Fruit fly (Drosophila melanogaster) whole organism, embryonic: ENCODE results near the gene Tcs6.

Experiments used
- Abd-B ChIP-seq: fragments of 200-800 bp; sonication (Bioruptor generic); optimal IDR thresholded peaks from 2 replicates; lab custom pipeline; 2018; ENCODE audit warnings: missing biosample characterization, mild to moderate bottlenecking, missing genetic modification characterization, moderate library complexity
- CG1024 ChIP-seq: fragments of 200-800 bp; sonication (Bioruptor generic); IDR thresholded peaks from 2 replicates; pipeline ENCODE4 v1.3.6; 2022; ENCODE audit warnings: missing biosample characterization, missing genetic modification characterization
- CG10959 ChIP-seq: fragments of 200-800 bp; sonication (Bioruptor generic); IDR thresholded peaks from 2 replicates; pipeline ENCODE4 v1.3.6; 2022; ENCODE audit warnings: missing biosample characterization, missing genetic modification characterization
- CG11247 ChIP-seq: fragments of 200-800 bp; sonication (Bioruptor generic); IDR thresholded peaks from 2 replicates; pipeline ENCODE4 v1.3.6; 2022; ENCODE audit warnings: missing biosample characterization, missing genetic modification characterization
- CG11398 ChIP-seq: fragments of 200-800 bp; sonication (Bioruptor generic); optimal IDR thresholded peaks from 2 replicates; lab custom pipeline; 2016; ENCODE audit warnings: missing biosample characterization, missing genetic modification characterization
- CG12104 ChIP-seq: fragments of 200-800 bp; sonication (Bioruptor generic); optimal IDR thresholded peaks from 3 replicates; lab custom pipeline; 2016; ENCODE audit warnings: missing biosample characterization, missing genetic modification characterization
- CG12155 ChIP-seq: fragments of 200-800 bp; sonication (Bioruptor generic); optimal IDR thresholded peaks from 3 replicates; lab custom pipeline; 2016; ENCODE audit warnings: missing biosample characterization, missing genetic modification characterization
- CG12391 ChIP-seq: fragments of 200-800 bp; sonication (Bioruptor generic); optimal IDR thresholded peaks from 3 replicates; lab custom pipeline; 2018; ENCODE audit warnings: missing biosample characterization, mild to moderate bottlenecking, missing genetic modification characterization, moderate library complexity
- CG12942 ChIP-seq: fragments of 200-800 bp; sonication (Bioruptor generic); optimal IDR thresholded peaks from 3 replicates; lab custom pipeline; 2016; ENCODE audit warnings: missing biosample characterization, missing genetic modification characterization
- CG14014 ChIP-seq: fragments of 200-800 bp; sonication (Bioruptor generic); IDR thresholded peaks from 2 replicates; pipeline ENCODE4 v1.3.6; 2022; ENCODE audit warnings: missing biosample characterization, missing genetic modification characterization
- CG14965 ChIP-seq: fragments of 200-800 bp; sonication (Bioruptor generic); optimal IDR thresholded peaks from 2 replicates; lab custom pipeline; 2016; ENCODE audit warnings: missing biosample characterization, missing genetic modification characterization, borderline replicate concordance
- CG15011 ChIP-seq: fragments of 200-800 bp; sonication (Bioruptor generic); optimal IDR thresholded peaks from 3 replicates; lab custom pipeline; 2018; ENCODE audit warnings: missing biosample characterization, mild to moderate bottlenecking, missing genetic modification characterization
- CG16813 ChIP-seq: fragments of 200-800 bp; sonication (Bioruptor generic); IDR thresholded peaks from 3 replicates; pipeline ENCODE4 v1.3.6; 2022; ENCODE audit warnings: missing biosample characterization, missing genetic modification characterization; ENCODE audit not compliant: partially characterized antibody
- CG17186 ChIP-seq: fragments of 200-800 bp; sonication (Bioruptor generic); optimal IDR thresholded peaks from 3 replicates; lab custom pipeline; 2017; ENCODE audit warnings: missing biosample characterization, missing genetic modification reagents, missing genetic modification characterization
- CG17328 ChIP-seq: fragments of 200-800 bp; sonication (Bioruptor generic); IDR thresholded peaks from 2 replicates; pipeline ENCODE4 v1.3.6; 2022; ENCODE audit warnings: missing biosample characterization, missing genetic modification characterization
- CG17385 ChIP-seq: fragments of 200-800 bp; sonication (Bioruptor generic); optimal IDR thresholded peaks from 3 replicates; lab custom pipeline; 2018; ENCODE audit warnings: missing biosample characterization, mild to moderate bottlenecking, missing genetic modification characterization
- CG2116 ChIP-seq: fragments of 200-800 bp; sonication (Bioruptor generic); optimal IDR thresholded peaks from 3 replicates; lab custom pipeline; 2018; ENCODE audit warnings: missing biosample characterization, mild to moderate bottlenecking, missing genetic modification characterization
- CG2120 ChIP-seq: fragments of 200-800 bp; sonication (Bioruptor generic); optimal IDR thresholded peaks from 3 replicates; lab custom pipeline; 2016; ENCODE audit warnings: missing biosample characterization, missing genetic modification characterization
- CG2678 ChIP-seq: fragments of 200-800 bp; sonication (Bioruptor generic); optimal IDR thresholded peaks from 3 replicates; lab custom pipeline; 2019; ENCODE audit warnings: missing biosample characterization, mild to moderate bottlenecking, missing genetic modification characterization, moderate library complexity
- CG8281 ChIP-seq: fragments of 200-800 bp; sonication (Bioruptor generic); optimal IDR thresholded peaks from 2 replicates; lab custom pipeline; 2018; ENCODE audit warnings: missing biosample characterization, mild to moderate bottlenecking, missing genetic modification characterization, moderate library complexity
- CG9609 ChIP-seq: fragments of 200-800 bp; sonication (Bioruptor generic); optimal IDR thresholded peaks from 3 replicates; lab custom pipeline; 2016; ENCODE audit warnings: missing biosample characterization, missing genetic modification characterization
- CG9876 ChIP-seq: fragments of 200-800 bp; sonication (Bioruptor generic); optimal IDR thresholded peaks from 2 replicates; lab custom pipeline; 2016; ENCODE audit warnings: missing biosample characterization, missing genetic modification characterization
- CG9932 ChIP-seq: fragments of 200-800 bp; sonication (Bioruptor generic); IDR thresholded peaks from 2 replicates; pipeline ENCODE4 v1.3.6; 2022; ENCODE audit warnings: missing biosample characterization, missing genetic modification characterization
- ERR ChIP-seq: fragments of 200-800 bp; sonication (Bioruptor generic); optimal IDR thresholded peaks from 2 replicates; lab custom pipeline; 2016; ENCODE audit warnings: missing biosample characterization, missing genetic modification characterization
- Fer3 ChIP-seq: fragments of 200-800 bp; sonication (Bioruptor generic); optimal IDR thresholded peaks from 2 replicates; lab custom pipeline; 2018; ENCODE audit warnings: missing biosample characterization, mild to moderate bottlenecking, missing genetic modification characterization, moderate library complexity
- Gsc ChIP-seq: fragments of 200-800 bp; sonication (Bioruptor generic); IDR thresholded peaks from 2 replicates; pipeline ENCODE4 v1.3.6; 2022; ENCODE audit warnings: missing biosample characterization, missing genetic modification characterization
- Hr51 ChIP-seq, 2 experiments: fragments of 200-800 bp; sonication (Bioruptor generic); optimal IDR thresholded peaks; 2 replicates in 1 of 2; 3 replicates in 1 of 2; lab custom pipeline; 2016 to 2018; ENCODE audit warnings: missing biosample characterization in 2 of 2, missing genetic modification characterization in 2 of 2, mild to moderate bottlenecking in 1 of 2, moderate library complexity in 1 of 2
- Mad ChIP-seq: fragments of 200-800 bp; sonication (Bioruptor generic); optimal IDR thresholded peaks from 2 replicates; lab custom pipeline; 2016; ENCODE audit warnings: missing biosample characterization, missing genetic modification characterization
- NK7.1 ChIP-seq: fragments of 200-800 bp; sonication (Bioruptor generic); optimal IDR thresholded peaks from 3 replicates; lab custom pipeline; 2016; ENCODE audit warnings: missing biosample characterization, missing genetic modification characterization
- NfI ChIP-seq: fragments of 200-800 bp; sonication (Bioruptor generic); optimal IDR thresholded peaks from 3 replicates; lab custom pipeline; 2018; ENCODE audit warnings: missing biosample characterization, mild to moderate bottlenecking, missing genetic modification characterization, moderate library complexity
- YL-1 ChIP-seq: fragments of 200-800 bp; sonication (Bioruptor generic); optimal IDR thresholded peaks from 3 replicates; lab custom pipeline; 2017; ENCODE audit warnings: missing biosample characterization, mild to moderate bottlenecking, missing genetic modification characterization
- aop ChIP-seq: fragments of 200-800 bp; sonication (Bioruptor generic); IDR thresholded peaks from 2 replicates; pipeline ENCODE4 v1.3.6; 2022; ENCODE audit warnings: missing biosample characterization, missing genetic modification characterization
- dmrt11E ChIP-seq: fragments of 200-800 bp; sonication (Bioruptor generic); optimal IDR thresholded peaks from 3 replicates; lab custom pipeline; 2018; ENCODE audit warnings: missing biosample characterization, mild to moderate bottlenecking, missing genetic modification characterization, moderate library complexity
- ems ChIP-seq: fragments of 200-800 bp; sonication (Bioruptor generic); optimal IDR thresholded peaks from 3 replicates; lab custom pipeline; 2016; ENCODE audit warnings: missing biosample characterization, missing genetic modification characterization
- gt ChIP-seq: fragments of 200-800 bp; sonication (Bioruptor generic); IDR thresholded peaks from 2 replicates; pipeline ENCODE4 v1.3.6; 2022; ENCODE audit warnings: missing biosample characterization, missing genetic modification characterization
- insv ChIP-seq, 2 experiments: fragments of 200-800 bp; sonication (Bioruptor generic); optimal IDR thresholded peaks; 3 replicates each; lab custom pipeline; 2016 to 2018; ENCODE audit warnings: missing biosample characterization in 2 of 2, missing genetic modification characterization in 2 of 2
- kay ChIP-seq: fragments of 200-800 bp; sonication (Bioruptor generic); optimal IDR thresholded peaks from 2 replicates; lab custom pipeline; 2016; ENCODE audit warnings: missing biosample characterization, missing genetic modification characterization
- kni ChIP-seq: fragments of 200-800 bp; sonication (Bioruptor generic); optimal IDR thresholded peaks from 3 replicates; lab custom pipeline; 2017; ENCODE audit warnings: mild to moderate bottlenecking, missing biosample characterization, missing genetic modification reagents, missing genetic modification characterization
- lilli ChIP-seq: fragments of 200-800 bp; sonication (Bioruptor generic); optimal IDR thresholded peaks from 3 replicates; lab custom pipeline; 2016; ENCODE audit warnings: missing biosample characterization, missing genetic modification characterization
- lola ChIP-seq, 3 experiments: fragments of >200 bp in 2 of 3; fragments of 200-800 bp in 1 of 3; sonication (Bioruptor generic) in 1 of 3; optimal IDR thresholded peaks; 2 replicates each; lab custom pipeline; 2017 to 2019; ENCODE audit warnings: missing biosample characterization in 3 of 3, missing genetic modification characterization in 3 of 3, mild to moderate bottlenecking in 1 of 3, moderate library complexity in 1 of 3
- phol ChIP-seq: fragments of 200-800 bp; sonication (Bioruptor generic); optimal IDR thresholded peaks from 3 replicates; lab custom pipeline; 2018; ENCODE audit warnings: missing biosample characterization, mild to moderate bottlenecking, missing genetic modification characterization, moderate library complexity
- run ChIP-seq: fragments of 200-800 bp; sonication (Bioruptor generic); optimal IDR thresholded peaks from 3 replicates; lab custom pipeline; 2018; ENCODE audit warnings: missing biosample characterization, mild to moderate bottlenecking, missing genetic modification characterization
- scrt ChIP-seq: fragments of 200-800 bp; sonication (Bioruptor generic); optimal IDR thresholded peaks from 2 replicates; lab custom pipeline; 2018; ENCODE audit warnings: missing biosample characterization, mild to moderate bottlenecking, missing genetic modification characterization, moderate library complexity
- slou ChIP-seq: fragments of 200-800 bp; sonication (Bioruptor generic); optimal IDR thresholded peaks from 3 replicates; lab custom pipeline; 2016; ENCODE audit warnings: missing biosample characterization, missing genetic modification characterization
- tap ChIP-seq: fragments of 200-800 bp; optimal IDR thresholded peaks from 3 replicates; lab custom pipeline; 2019; ENCODE audit warnings: missing biosample characterization, mild to moderate bottlenecking, missing genetic modification characterization, moderate library complexity
- tgo ChIP-seq: fragments of 200-800 bp; sonication (Bioruptor generic); IDR thresholded peaks from 3 replicates; pipeline ENCODE4 v1.3.6; 2022; ENCODE audit warnings: missing biosample characterization, missing genetic modification characterization
- toy ChIP-seq: fragments of 200-800 bp; sonication (Bioruptor generic); IDR thresholded peaks from 2 replicates; pipeline ENCODE4 v1.3.6; 2022; ENCODE audit warnings: missing biosample characterization, missing genetic modification characterization
- trh ChIP-seq: fragments of 200-800 bp; sonication (Bioruptor generic); optimal IDR thresholded peaks from 2 replicates; lab custom pipeline; 2016; ENCODE audit warnings: missing biosample characterization, missing genetic modification characterization

The Tcs6 gene

dm6 chr3R:26017771-26018731 lies 40.0 kb downstream of the Tcs6 start (continued):
- TF ChIP-seq CG9609 (GFP tag; lab: Kevin White, UChicago) (no peak), CG17186 (peak; percentile 17), CG8281 (peak; percentile 47), toy (GFP tag; lab: Robert Waterston, UW) (no peak), Mad (GFP tag; lab: Kevin White, UChicago) (no peak), slou (GFP tag; lab: Kevin White, UChicago) (peak; percentile 1), CG2120 (GFP tag; lab: Kevin White, UChicago) (no peak), kay (GFP tag; lab: Kevin White, UChicago) (peak; percentile 31), kni (peak; percentile 65), tap (tag; lab: Kevin White, UChicago) (peak; percentile 66), CG12104 (GFP tag; lab: Kevin White, UChicago) (peak; percentile 71), CG17328 (GFP tag; lab: Robert Waterston, UW) (peak; percentile 82), Gsc (GFP tag; lab: Robert Waterston, UW) (no peak; the same call in 1 of the 2 replicates), gt (GFP tag; lab: Robert Waterston, UW) (no peak), tgo (peak; percentile 61; the same call in 2 of the 3 replicates), Fer3 (peak; percentile 38), lola (GFP tag; optimal IDR thresholded peaks at IDR 0.05; lab: Kevin White, UChicago) (peak in 1 of 3 experiments; percentile 99), aop (peak; percentile 74; the same call in 1 of the 2 replicates), CG12942 (peak; percentile 47), CG17385 (GFP tag; lab: Kevin White, UChicago) (peak; percentile 67), trh (peak; percentile 9), YL-1 (GFP tag; lab: Kevin White, UChicago) (peak; percentile 45), CG12391 (tag; lab: Kevin White, UChicago) (peak; percentile 94), lilli (no peak), NK7.1 (GFP tag; lab: Kevin White, UChicago) (no peak), CG14014 (GFP tag; lab: Robert Waterston, UW) (no peak), CG16813 (GFP tag; lab: Robert Waterston, UW) (no peak), CG9876 (no peak), CG11247 (GFP tag; lab: Robert Waterston, UW) (peak; percentile 6; the same call in 1 of the 2 replicates), Abd-B (GFP tag; lab: Kevin White, UChicago) (peak; percentile 73), CG9932 (GFP tag; lab: Robert Waterston, UW) (no peak), scrt (GFP tag; lab: Kevin White, UChicago) (peak; percentile 40), CG14965 (GFP tag; lab: Kevin White, UChicago) (no peak), NfI (peak; percentile 22), CG11398 (GFP tag; lab: Kevin White, UChicago) (no peak), CG12155 (GFP tag; lab: Kevin White, UChicago) (peak; percentile 30), CG2678 (peak; percentile 87), CG15011 (GFP tag; lab: Kevin White, UChicago) (peak; percentile 76), run (tag; lab: Kevin White, UChicago) (peak; percentile 43), ems (no peak), insv (GFP tag; optimal IDR thresholded peaks at IDR 0.05; lab: Kevin White, UChicago) (peak in 1 of 2 experiments; percentile 81), dmrt11E (tag; lab: Kevin White, UChicago) (peak; percentile 99), CG2116 (GFP tag; lab: Kevin White, UChicago) (peak; percentile 54), CG1024 (GFP tag; lab: Robert Waterston, UW) (no peak), Hr51 (GFP tag; optimal IDR thresholded peaks at IDR 0.05; lab: Kevin White, UChicago) (peak in 1 of 2 experiments; percentile 84), ERR (GFP tag; lab: Kevin White, UChicago) (no peak), CG10959 (peak; percentile 77), phol (tag; lab: Kevin White, UChicago) (peak; percentile 93)
